Fruit fly (Drosophila melanogaster) whole organism, embryonic: Measurements from ENCODE around the gene CG3457.

ENCODE experiments used
- Adf1 ChIP-seq: fragments of 200-800 bp; sonication (Bioruptor generic); IDR thresholded peaks from 2 replicates; pipeline ENCODE4 v1.3.6; 2022; ENCODE audit warnings: missing biosample characterization, missing genetic modification characterization
- B-H2 ChIP-seq: fragments of 200-800 bp; sonication (Bioruptor generic); optimal IDR thresholded peaks from 2 replicates; lab custom pipeline; 2018; ENCODE audit warnings: missing biosample characterization, mild to moderate bottlenecking, missing genetic modification characterization
- Blimp-1 ChIP-seq: fragments of 200-800 bp; sonication (Bioruptor generic); optimal IDR thresholded peaks from 3 replicates; lab custom pipeline; 2018; ENCODE audit warnings: missing biosample characterization, missing genetic modification characterization, mild to moderate bottlenecking, moderate library complexity, missing genetic modification reagents
- CG10366 ChIP-seq: fragments of 200-800 bp; sonication (Bioruptor generic); IDR thresholded peaks from 2 replicates; pipeline ENCODE4 v1.3.6; 2022; ENCODE audit warnings: missing biosample characterization, missing genetic modification characterization
- CG10543 ChIP-seq: fragments of 200-800 bp; sonication (Bioruptor generic); optimal IDR thresholded peaks from 3 replicates; lab custom pipeline; 2017; ENCODE audit warnings: missing biosample characterization, mild to moderate bottlenecking, missing genetic modification characterization, moderate library complexity
- CG10979 ChIP-seq: fragments of 200-800 bp; sonication (Bioruptor generic); optimal IDR thresholded peaks from 2 replicates; lab custom pipeline; 2018; ENCODE audit warnings: missing biosample characterization, mild to moderate bottlenecking, missing genetic modification characterization, moderate library complexity
- CG13424 ChIP-seq: fragments of 200-800 bp; sonication (Bioruptor generic); optimal IDR thresholded peaks from 2 replicates; lab custom pipeline; 2019; ENCODE audit warnings: missing biosample characterization, mild to moderate bottlenecking, missing genetic modification characterization, moderate library complexity
- CG13894 ChIP-seq: fragments of 200-800 bp; sonication (Bioruptor generic); optimal IDR thresholded peaks from 3 replicates; lab custom pipeline; 2018; ENCODE audit warnings: missing biosample characterization, mild to moderate bottlenecking, missing genetic modification characterization, moderate library complexity
- CG1529 ChIP-seq: fragments of 200-800 bp; sonication (Bioruptor generic); optimal IDR thresholded peaks from 3 replicates; lab custom pipeline; 2018; ENCODE audit warnings: missing biosample characterization, missing genetic modification characterization
- CG15479 ChIP-seq: fragments of 200-800 bp; sonication (Bioruptor generic); optimal IDR thresholded peaks from 3 replicates; lab custom pipeline; 2019; ENCODE audit warnings: missing biosample characterization, mild to moderate bottlenecking, missing genetic modification characterization, moderate library complexity
- CG1603 ChIP-seq: fragments of 200-800 bp; sonication (Bioruptor generic); optimal IDR thresholded peaks from 2 replicates; lab custom pipeline; 2019; ENCODE audit warnings: missing biosample characterization, mild to moderate bottlenecking, missing genetic modification characterization, moderate library complexity
- CG16863 ChIP-seq: fragments of 200-800 bp; sonication (Bioruptor generic); optimal IDR thresholded peaks from 3 replicates; lab custom pipeline; 2016; ENCODE audit warnings: missing biosample characterization, missing genetic modification characterization
- CG17359 ChIP-seq: fragments of 200-800 bp; sonication (Bioruptor generic); optimal IDR thresholded peaks from 3 replicates; lab custom pipeline; 2018; ENCODE audit warnings: missing biosample characterization, mild to moderate bottlenecking, missing genetic modification characterization, moderate library complexity
- CG17361 ChIP-seq: fragments of 200-800 bp; sonication (Bioruptor generic); IDR thresholded peaks from 3 replicates; pipeline ENCODE4 v1.3.6; 2022; ENCODE audit warnings: missing biosample characterization, missing genetic modification characterization
- CG18011 ChIP-seq: fragments of 200-800 bp; sonication (Bioruptor generic); optimal IDR thresholded peaks from 2 replicates; lab custom pipeline; 2017; ENCODE audit warnings: missing biosample characterization, missing genetic modification characterization, mild to moderate bottlenecking, moderate library complexity, missing genotype
- CG2202 ChIP-seq: fragments of 200-800 bp; sonication (Bioruptor generic); optimal IDR thresholded peaks from 2 replicates; lab custom pipeline; 2018; ENCODE audit warnings: missing biosample characterization, mild to moderate bottlenecking, missing genetic modification characterization
- CG32772 ChIP-seq: fragments of 200-800 bp; sonication (Bioruptor generic); IDR thresholded peaks from 2 replicates; pipeline ENCODE4 v1.3.6; 2022; ENCODE audit warnings: missing biosample characterization, missing genetic modification characterization
- CG4820 ChIP-seq: fragments of 200-800 bp; sonication (Bioruptor generic); optimal IDR thresholded peaks from 3 replicates; lab custom pipeline; 2016; ENCODE audit warnings: missing biosample characterization, missing genetic modification characterization
- CG5953 ChIP-seq: fragments of 200-800 bp; sonication (Bioruptor generic); IDR thresholded peaks from 2 replicates; pipeline ENCODE4 v1.3.6; 2022; ENCODE audit warnings: missing biosample characterization, missing genetic modification characterization
- CG6854 ChIP-seq: fragments of 200-800 bp; sonication (Bioruptor generic); optimal IDR thresholded peaks from 3 replicates; lab custom pipeline; 2017; ENCODE audit warnings: missing biosample characterization, mild to moderate bottlenecking, missing genetic modification characterization
- CG8290 ChIP-seq, 3 experiments: fragments of 200-800 bp; sonication (Bioruptor generic); optimal IDR thresholded peaks; 2 replicates each; lab custom pipeline; 2016 to 2019; ENCODE audit warnings: missing biosample characterization in 3 of 3, missing genetic modification characterization in 3 of 3, mild to moderate bottlenecking in 2 of 3, moderate library complexity in 1 of 3
- Camta ChIP-seq: fragments of 200-800 bp; sonication (Bioruptor generic); optimal IDR thresholded peaks from 2 replicates; lab custom pipeline; 2016; ENCODE audit warnings: missing biosample characterization, missing genetic modification characterization
- CoRest ChIP-seq: fragments of 200-800 bp; sonication (Bioruptor generic); optimal IDR thresholded peaks from 3 replicates; lab custom pipeline; 2018; ENCODE audit warnings: missing biosample characterization, mild to moderate bottlenecking, missing genetic modification characterization, moderate library complexity
- D ChIP-seq, 2 experiments: fragments of 200-800 bp in 1 of 2; fragments of >200 bp in 1 of 2; sonication (Bioruptor generic) in 1 of 2; optimal IDR thresholded peaks; 2 replicates in 1 of 2; 3 replicates in 1 of 2; lab custom pipeline; 2017; ENCODE audit warnings: mild to moderate bottlenecking in 1 of 2, missing biosample characterization in 1 of 2, missing genetic modification characterization in 1 of 2, missing genetic modification reagents in 1 of 2
- D19A ChIP-seq: fragments of 200-800 bp; optimal IDR thresholded peaks from 3 replicates; lab custom pipeline; 2019; ENCODE audit warnings: missing biosample characterization, mild to moderate bottlenecking, missing genetic modification characterization, moderate library complexity
- Dad ChIP-seq: fragments of 200-800 bp; sonication (Bioruptor generic); optimal IDR thresholded peaks from 3 replicates; lab custom pipeline; 2016; ENCODE audit warnings: missing biosample characterization, missing genetic modification characterization
- Deaf1 ChIP-seq: fragments of 200-800 bp; optimal IDR thresholded peaks from 3 replicates; lab custom pipeline; 2019; ENCODE audit warnings: missing biosample characterization, mild to moderate bottlenecking, missing genetic modification characterization, moderate library complexity
- Doc2 ChIP-seq: fragments of 200-800 bp; sonication (Bioruptor generic); IDR thresholded peaks from 2 replicates; pipeline ENCODE4 v1.3.6; 2022; ENCODE audit warnings: missing biosample characterization, missing genetic modification characterization
- Doc3 ChIP-seq: fragments of 200-800 bp; sonication (Bioruptor generic); IDR thresholded peaks from 3 replicates; pipeline ENCODE4 v1.3.6; 2022; ENCODE audit warnings: missing biosample characterization, missing genetic modification characterization; ENCODE audit not compliant: partially characterized antibody
- Ets65A ChIP-seq: fragments of 200-800 bp; sonication (Bioruptor generic); peaks from one replicate; lab custom pipeline; 2016; ENCODE audit warnings: missing biosample characterization, missing genetic modification characterization
- Hr51 ChIP-seq, 2 experiments: fragments of 200-800 bp; sonication (Bioruptor generic); optimal IDR thresholded peaks; 2 replicates in 1 of 2; 3 replicates in 1 of 2; lab custom pipeline; 2016 to 2018; ENCODE audit warnings: missing biosample characterization in 2 of 2, missing genetic modification characterization in 2 of 2, mild to moderate bottlenecking in 1 of 2, moderate library complexity in 1 of 2
- MESR4 ChIP-seq: fragments of 200-800 bp; sonication (Bioruptor generic); optimal IDR thresholded peaks from 2 replicates; lab custom pipeline; 2018; ENCODE audit warnings: missing biosample characterization, mild to moderate bottlenecking, missing genetic modification characterization, moderate library complexity
- Med ChIP-seq: fragments of 200-800 bp; sonication (Bioruptor generic); peaks from one replicate; lab custom pipeline; 2016; ENCODE audit warnings: missing biosample characterization, missing genetic modification characterization, mild to moderate bottlenecking, inconsistent platforms, moderate library complexity
- Trl ChIP-seq, 3 experiments: fragments of >200 bp in 2 of 3; fragments of 200-800 bp in 1 of 3; sonication (Bioruptor generic) in 1 of 3; optimal IDR thresholded peaks; 2 replicates in 1 of 3; 3 replicates in 2 of 3; lab custom pipeline; 2016 to 2017; ENCODE audit warnings: missing biosample characterization in 1 of 3, missing genetic modification characterization in 1 of 3
- YL-1 ChIP-seq: fragments of 200-800 bp; sonication (Bioruptor generic); optimal IDR thresholded peaks from 3 replicates; lab custom pipeline; 2017; ENCODE audit warnings: missing biosample characterization, mild to moderate bottlenecking, missing genetic modification characterization
- amos ChIP-seq: fragments of 200-800 bp; sonication (Bioruptor generic); IDR thresholded peaks from 2 replicates; pipeline ENCODE4 v1.3.6; 2022; ENCODE audit warnings: missing biosample characterization, missing genetic modification characterization; ENCODE audit not compliant: partially characterized antibody
- crol ChIP-seq: fragments of 200-800 bp; sonication (Bioruptor generic); IDR thresholded peaks from 2 replicates; pipeline ENCODE4 v1.3.6; 2022; ENCODE audit warnings: missing biosample characterization, missing genetic modification characterization
- ems ChIP-seq: fragments of 200-800 bp; sonication (Bioruptor generic); optimal IDR thresholded peaks from 3 replicates; lab custom pipeline; 2016; ENCODE audit warnings: missing biosample characterization, missing genetic modification characterization
- gfzf ChIP-seq: fragments of 200-800 bp; sonication (Bioruptor generic); optimal IDR thresholded peaks from 2 replicates; lab custom pipeline; 2016; ENCODE audit warnings: missing biosample characterization, mild to moderate bottlenecking, missing genetic modification characterization, moderate library complexity
- hkb ChIP-seq, 2 experiments: fragments of 200-800 bp in 1 of 2; fragments of >200 bp in 1 of 2; sonication (Bioruptor generic) in 1 of 2; IDR thresholded peaks in 1 of 2; optimal IDR thresholded peaks in 1 of 2; 2 replicates each; pipeline versions ENCODE4 v1.3.6 to Lab custom; 2017 to 2022; ENCODE audit warnings: missing biosample characterization in 1 of 2, missing genetic modification characterization in 1 of 2
- lab ChIP-seq: fragments of 200-800 bp; sonication (Bioruptor generic); optimal IDR thresholded peaks from 3 replicates; lab custom pipeline; 2017; ENCODE audit warnings: missing biosample characterization, missing genetic modification characterization, mild to moderate bottlenecking, moderate library complexity, missing genetic modification reagents
- lmd ChIP-seq: fragments of 200-800 bp; sonication (Bioruptor generic); IDR thresholded peaks from 2 replicates; pipeline ENCODE4 v1.3.6; 2022; ENCODE audit warnings: missing biosample characterization, missing genetic modification characterization
- pzg ChIP-seq: fragments of 200-800 bp; sonication (Bioruptor generic); optimal IDR thresholded peaks from 3 replicates; lab custom pipeline; 2018; ENCODE audit warnings: missing biosample characterization, mild to moderate bottlenecking, missing genetic modification characterization, moderate library complexity
- repo ChIP-seq: fragments of 200-800 bp; sonication (Bioruptor generic); optimal IDR thresholded peaks from 2 replicates; lab custom pipeline; 2016; ENCODE audit warnings: missing biosample characterization, missing genetic modification characterization
- sc ChIP-seq, 3 experiments: fragments of >200 bp in 2 of 3; fragments of 200-800 bp in 1 of 3; sonication (Bioruptor generic) in 1 of 3; optimal IDR thresholded peaks; 2 replicates in 2 of 3; 3 replicates in 1 of 3; lab custom pipeline; 2017; ENCODE audit warnings: mild to moderate bottlenecking in 1 of 3, missing biosample characterization in 1 of 3, missing genetic modification characterization in 1 of 3, missing genetic modification reagents in 1 of 3
- sim ChIP-seq: fragments of 200-800 bp; sonication (Bioruptor generic); IDR thresholded peaks from 2 replicates; pipeline ENCODE4 v1.3.6; 2022; ENCODE audit warnings: missing biosample characterization, missing genetic modification characterization
- sr ChIP-seq: fragments of 200-800 bp; sonication (Bioruptor generic); IDR thresholded peaks from 3 replicates; pipeline ENCODE4 v1.3.6; 2022; ENCODE audit warnings: missing biosample characterization, missing genetic modification characterization
- wdn ChIP-seq: fragments of 200-800 bp; sonication (Bioruptor generic); IDR thresholded peaks from 2 replicates; pipeline ENCODE4 v1.3.6; 2022; ENCODE audit warnings: missing biosample characterization, missing genetic modification characterization

CG3457 gene

DNA sequence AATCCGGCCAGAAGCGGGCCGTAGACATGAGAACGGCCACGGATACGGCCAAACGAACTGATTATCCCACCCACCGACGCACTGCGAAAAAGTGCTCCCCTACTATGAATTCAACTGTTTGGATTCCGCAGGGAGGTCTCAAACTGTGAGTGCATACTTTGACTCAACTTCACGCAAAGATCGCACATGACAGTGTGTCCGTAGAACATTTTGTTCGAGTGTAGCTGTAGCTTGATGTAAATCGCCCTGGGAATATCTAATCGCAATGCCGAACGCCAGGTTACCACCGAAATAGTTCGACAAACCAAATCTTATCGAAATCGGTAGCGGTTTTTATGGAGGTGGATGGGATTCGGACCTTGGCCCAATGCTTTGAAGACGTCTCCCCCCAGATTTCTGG is 26.6 kb upstream of the CG3457 start (continued):
- TF ChIP-seq wdn (GFP tag; lab: Robert Waterston, UW) (no peak), Doc2 (no peak), hkb (optimal IDR thresholded peaks at IDR 0.05; lab: Kevin White, UChicago) (no peak), hkb (GFP tag; IDR thresholded peaks at IDR 0.05; lab: Robert Waterston, UW) (no peak), Dad (no peak), CG17359 (tag; lab: Kevin White, UChicago) (no peak), crol (GFP tag; lab: Robert Waterston, UW) (no peak), sr (no peak), Trl (optimal IDR thresholded peaks at IDR 0.05; lab: Kevin White, UChicago) (no peak), Trl (GFP tag; optimal IDR thresholded peaks at IDR 0.05; lab: Kevin White, UChicago) (no peak), CoRest (tag; lab: Kevin White, UChicago) (no peak), Blimp-1 (GFP tag; lab: Kevin White, UChicago) (no peak), CG13894 (no peak), CG15479 (GFP tag; lab: Kevin White, UChicago) (no peak), ems (GFP tag; lab: Kevin White, UChicago) (no peak), B-H2 (GFP tag; lab: Kevin White, UChicago) (no peak), CG1603 (tag; lab: Kevin White, UChicago) (no peak), D (optimal IDR thresholded peaks at IDR 0.05; lab: Kevin White, UChicago) (no peak), D (GFP tag; optimal IDR thresholded peaks at IDR 0.05; lab: Kevin White, UChicago) (no peak), CG17361 (no peak), CG10543 (peak; percentile 48), gfzf (GFP tag; lab: Kevin White, UChicago) (no peak), pzg (GFP tag; lab: Kevin White, UChicago) (no peak), amos (GFP tag; lab: Robert Waterston, UW) (no peak), sim (GFP tag; lab: Robert Waterston, UW) (no peak), D19A (no peak), lab (GFP tag; lab: Kevin White, UChicago) (peak; percentile 60), CG10366 (GFP tag; lab: Robert Waterston, UW) (no peak), Hr51 (GFP tag; optimal IDR thresholded peaks at IDR 0.05; lab: Kevin White, UChicago) (no peak), Camta (GFP tag; lab: Kevin White, UChicago) (no peak), YL-1 (GFP tag; lab: Kevin White, UChicago) (no peak), sc (optimal IDR thresholded peaks at IDR 0.05; lab: Kevin White, UChicago) (no peak), sc (GFP tag; optimal IDR thresholded peaks at IDR 0.05; lab: Kevin White, UChicago) (no peak), Adf1 (GFP tag; lab: Robert Waterston, UW) (no peak), lmd (GFP tag; lab: Robert Waterston, UW) (peak; percentile 27; the same call in 1 of the 2 replicates), CG8290 (GFP tag; optimal IDR thresholded peaks at IDR 0.05; lab: Kevin White, UChicago) (no peak), CG8290 (tag; optimal IDR thresholded peaks at IDR 0.05; lab: Kevin White, UChicago) (peak in 1 of 2 experiments; percentile 71), Ets65A (no peak), CG10979 (tag; lab: Kevin White, UChicago) (no peak), CG6854 (GFP tag; lab: Kevin White, UChicago) (no peak), MESR4 (GFP tag; lab: Kevin White, UChicago) (no peak), Deaf1 (tag; lab: Kevin White, UChicago) (peak; percentile 58), repo (no peak), CG18011 (no peak), Med (GFP tag; lab: Kevin White, UChicago) (peak; percentile 72), CG1529 (no peak), CG13424 (tag; lab: Kevin White, UChicago) (peak; percentile 20), Doc3 (GFP tag; lab: Robert Waterston, UW) (no peak), CG5953 (GFP tag; lab: Robert Waterston, UW) (no peak), CG16863 (GFP tag; lab: Kevin White, UChicago) (no peak), CG2202 (tag; lab: Kevin White, UChicago) (no peak), CG32772 (GFP tag; lab: Robert Waterston, UW) (no peak), CG4820 (GFP tag; lab: Kevin White, UChicago) (no peak)
